Fruit fly (Drosophila melanogaster): ENCODE results near the gene CG13994.

The CG13994 gene

DNA sequence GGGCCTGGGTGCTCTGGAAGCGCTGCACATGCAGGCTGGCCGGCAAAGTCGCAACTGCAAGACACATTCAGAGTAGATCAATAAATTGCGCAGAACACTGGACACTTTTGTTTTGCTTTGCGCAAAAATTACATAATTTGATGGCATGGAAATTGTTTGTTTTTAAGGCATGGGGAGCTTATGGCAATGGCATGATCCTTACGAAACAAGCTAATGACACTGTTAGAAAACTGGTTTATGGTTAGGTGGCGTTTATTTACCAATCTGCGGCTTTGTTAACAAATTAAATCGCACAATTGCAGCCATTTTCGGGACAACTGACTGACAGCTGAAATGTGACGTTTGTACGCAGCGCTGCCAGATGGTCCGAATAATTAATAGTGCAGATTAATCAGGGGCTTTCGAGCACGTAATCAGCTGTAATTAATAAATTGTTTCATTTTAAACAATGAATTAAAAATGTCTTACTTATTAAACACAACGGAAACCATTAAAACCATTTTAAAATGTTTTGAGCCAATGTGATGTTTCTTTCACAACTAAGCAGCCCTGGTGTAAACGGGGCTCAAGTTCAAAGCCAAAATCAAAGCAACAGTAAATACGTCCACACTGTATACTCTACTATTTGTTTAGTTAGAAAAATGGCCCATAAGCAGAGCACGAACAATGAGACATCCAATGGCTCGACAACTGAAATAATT, at the start of gene CG13994, which contains the start of gene ND-51 (continued):
- TF ChIP-seq lov (optimal IDR thresholded peaks at IDR 0.05) (no peak), lov (GFP tag; IDR thresholded peaks at IDR 0.05) (peak; percentile 64; the same call in 1 of the 3 replicates), Atf3 (GFP tag; optimal IDR thresholded peaks at IDR 0.05) (peak; percentile 52), ERR (GFP tag; optimal IDR thresholded peaks at IDR 0.05) (peak; percentile 83), bsh (GFP tag; optimal IDR thresholded peaks at IDR 0.05) (peak; percentile 5 to 82), Hand (GFP tag; optimal IDR thresholded peaks at IDR 0.05) (no peak), Lim3 (GFP tag; IDR thresholded peaks at IDR 0.05) (no peak), maf-S (GFP tag; optimal IDR thresholded peaks at IDR 0.05) (peak; percentile 83), NC2α (GFP tag; optimal IDR thresholded peaks at IDR 0.05) (peak; percentile 55), CG2120 (GFP tag; optimal IDR thresholded peaks at IDR 0.05) (peak; percentile 90), CG13424 (tag; optimal IDR thresholded peaks at IDR 0.05) (peak; percentile 82), CkIIα-i1 (GFP tag; IDR thresholded peaks at IDR 0.05) (no peak), PHDP (tag; optimal IDR thresholded peaks at IDR 0.05) (peak; percentile 73), fd102C (GFP tag; optimal IDR thresholded peaks at IDR 0.05) (no peak), Awh (GFP tag; IDR thresholded peaks at IDR 0.05) (peak; percentile 69), inv (GFP tag; IDR thresholded peaks at IDR 0.05; ENCODE audit: partially characterized antibody) (no peak), crc (GFP tag; optimal IDR thresholded peaks at IDR 0.05) (peak; percentile 71), tup (GFP tag; optimal IDR thresholded peaks at IDR 0.05) (peak; percentile 75), CG10431 (GFP tag; optimal IDR thresholded peaks at IDR 0.05) (no peak), MTF-1 (GFP tag; optimal IDR thresholded peaks at IDR 0.05; ENCODE audit: borderline replicate concordance) (peak; percentile 1), Side (GFP tag; optimal IDR thresholded peaks at IDR 0.05) (peak; percentile 82), insv (GFP tag; optimal IDR thresholded peaks at IDR 0.05) (peak in 1 of 2 experiments; percentile 68), seq (GFP tag; IDR thresholded peaks at IDR 0.05) (peak; percentile 42; the same call in 1 of the 2 replicates), bbx (GFP tag; IDR thresholded peaks at IDR 0.05; ENCODE audit: partially characterized antibody) (0 out of 2 replicates have a peak, but pooled peaks have one; percentile 9), CG18262 (tag; optimal IDR thresholded peaks at IDR 0.05) (peak; percentile 76), Ravus (GFP tag; IDR thresholded peaks at IDR 0.05) (peak; percentile 33), schlank (tag; optimal IDR thresholded peaks at IDR 0.05) (peak; percentile 52), repo (GFP tag; optimal IDR thresholded peaks at IDR 0.05) (peak; percentile 78), lilli (GFP tag; optimal IDR thresholded peaks at IDR 0.05) (peak; percentile 93), stc (GFP tag; IDR thresholded peaks at IDR 0.05) (peak; percentile 65), Dbx (GFP tag; IDR thresholded peaks at IDR 0.05) (peak; percentile 87), vvl (GFP tag; IDR thresholded peaks at IDR 0.05) (peak; percentile 89), CG4360 (GFP tag; IDR thresholded peaks at IDR 0.05) (0 out of 2 replicates have a peak, but pooled peaks have one; percentile 45), slbo (GFP tag; IDR thresholded peaks at IDR 0.05) (peak; percentile 89), Dp (GFP tag; optimal IDR thresholded peaks at IDR 0.05) (peak; percentile 15), HLH3B (GFP tag; IDR thresholded peaks at IDR 0.05) (peak; percentile 82), trh (GFP tag; optimal IDR thresholded peaks at IDR 0.05) (peak; percentile 54), gro (GFP tag; optimal IDR thresholded peaks at IDR 0.05) (peak; percentile 87), dan (GFP tag; IDR thresholded peaks at IDR 0.05) (no peak; the same call in 1 of the 2 replicates), YL-1 (GFP tag; optimal IDR thresholded peaks at IDR 0.05) (peak; percentile 91), D19A (tag; optimal IDR thresholded peaks at IDR 0.05) (peak; percentile 94), Ets65A (GFP tag) (peak; percentile 99), NK7.1 (GFP tag; optimal IDR thresholded peaks at IDR 0.05) (peak; percentile 57), Adf1 (GFP tag; IDR thresholded peaks at IDR 0.05) (peak; percentile 56; the same call in 1 of the 2 replicates), Dfd (GFP tag; optimal IDR thresholded peaks at IDR 0.05) (no peak), exex (tag; optimal IDR thresholded peaks at IDR 0.05) (peak; percentile 73), Dll (GFP tag; IDR thresholded peaks at IDR 0.05; ENCODE audit: partially characterized antibody) (peak; percentile 62; the same call in 3 of the 4 replicates), E2f2 (GFP tag; IDR thresholded peaks at IDR 0.05) (peak; percentile 64; the same call in 1 of the 2 replicates), dimm (GFP tag; IDR thresholded peaks at IDR 0.05) (peak; percentile 55; the same call in 1 of the 2 replicates), Chrac-16 (GFP tag; optimal IDR thresholded peaks at IDR 0.05) (peak; percentile 72)

Measured in whole organism, embryonic.